Worm (Caenorhabditis elegans) whole organism, L4/young adult: ENCODE measurements around the gene sahd-1.

ENCODE experiments used
- W03F9.2 ChIP-seq: fragments of 150-350 bp; optimal IDR thresholded peaks from 2 replicates; lab custom pipeline; 2014; ENCODE audit warnings: missing biosample characterization, missing genetic modification characterization
- dao-5 ChIP-seq: sonication (generic microtip); optimal IDR thresholded peaks from 2 replicates; lab custom pipeline; 2016; ENCODE audit warnings: missing genotype, missing genetic modification characterization, moderate library complexity, missing compliant biosample characterization
- him-1 ChIP-seq: sonication (generic microtip); optimal IDR thresholded peaks from 2 replicates; lab custom pipeline; 2016; ENCODE audit warnings: missing genotype, missing genetic modification reagents, missing genetic modification characterization, missing compliant biosample characterization

DNA sequence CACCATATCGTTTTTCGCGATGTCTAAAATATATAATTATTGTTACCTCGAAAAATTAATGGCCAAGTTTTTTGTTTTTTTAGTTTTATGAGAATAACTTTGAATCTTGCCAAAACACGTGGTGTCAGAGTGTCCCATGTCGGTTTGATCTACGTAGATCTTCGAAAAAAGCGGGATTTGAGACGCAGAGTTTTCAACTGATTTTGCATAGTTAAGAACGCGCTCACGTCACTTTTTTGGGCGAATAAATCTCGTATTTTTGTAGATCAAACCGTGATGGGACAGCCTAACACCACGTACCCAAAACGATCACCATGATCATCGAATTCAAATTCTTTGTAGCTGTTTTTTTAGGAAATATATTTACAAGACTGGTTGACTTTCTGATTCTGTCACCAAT, 17.2 kb downstream of the sahd-1 start:
- TF ChIP-seq W03F9.2 (tag; lab: Kevin White, UChicago) (no peak), dao-5 (tag; lab: Kevin White, UChicago) (no peak), him-1 (tag; lab: Kevin White, UChicago) (no peak)
